Worm (Caenorhabditis elegans) whole organism, L2 larva: Measurements from ENCODE around the gene spp-28.

Source experiments
- alr-1 ChIP-seq: fragments of 150-350 bp; optimal IDR thresholded peaks from 2 replicates; lab custom pipeline; 2014; ENCODE audit warnings: missing biosample characterization, missing genetic modification characterization
- aly-2 ChIP-seq: fragments of 150-350 bp; optimal IDR thresholded peaks from 2 replicates; lab custom pipeline; 2014; ENCODE audit warnings: missing biosample characterization, missing genetic modification characterization
- ama-1 ChIP-seq: fragments of 150-350 bp; optimal IDR thresholded peaks from 2 replicates; lab custom pipeline; 2018; ENCODE audit warnings: inconsistent platforms
- elt-3 ChIP-seq: sonication (generic microtip); optimal IDR thresholded peaks from 2 replicates; lab custom pipeline; 2017; ENCODE audit warnings: missing biosample characterization, missing genetic modification characterization
- fos-1 ChIP-seq: fragments of 150-350 bp; optimal IDR thresholded peaks from 2 replicates; lab custom pipeline; 2014; ENCODE audit warnings: missing biosample characterization, missing genetic modification characterization
- mbf-1 ChIP-seq: sonication (generic microtip); optimal IDR thresholded peaks from 2 replicates; lab custom pipeline; 2017; ENCODE audit warnings: missing biosample characterization, missing genetic modification characterization
- nhr-23 ChIP-seq: fragments of 150-350 bp; optimal IDR thresholded peaks from 2 replicates; lab custom pipeline; 2014; ENCODE audit warnings: missing biosample characterization, missing genetic modification reagents, missing genetic modification characterization
- nhr-237 ChIP-seq: fragments of 150-350 bp; optimal IDR thresholded peaks from 2 replicates; lab custom pipeline; 2014; ENCODE audit warnings: missing biosample characterization, missing genetic modification characterization
- nhr-77 ChIP-seq: fragments of 150-350 bp; optimal IDR thresholded peaks from 2 replicates; lab custom pipeline; 2014; ENCODE audit warnings: missing biosample characterization, missing genetic modification characterization
- skn-1 ChIP-seq: sonication (generic microtip); optimal IDR thresholded peaks from 2 replicates; lab custom pipeline; 2017; ENCODE audit warnings: missing biosample characterization, missing genetic modification characterization
- unc-39 ChIP-seq: fragments of 150-350 bp; optimal IDR thresholded peaks from 2 replicates; lab custom pipeline; 2014; ENCODE audit warnings: missing biosample characterization, missing genetic modification characterization
- unc-62 ChIP-seq: fragments of 150-350 bp; optimal IDR thresholded peaks from 2 replicates; lab custom pipeline; 2014; ENCODE audit warnings: missing biosample characterization, missing genetic modification reagents, missing genetic modification characterization

DNA sequence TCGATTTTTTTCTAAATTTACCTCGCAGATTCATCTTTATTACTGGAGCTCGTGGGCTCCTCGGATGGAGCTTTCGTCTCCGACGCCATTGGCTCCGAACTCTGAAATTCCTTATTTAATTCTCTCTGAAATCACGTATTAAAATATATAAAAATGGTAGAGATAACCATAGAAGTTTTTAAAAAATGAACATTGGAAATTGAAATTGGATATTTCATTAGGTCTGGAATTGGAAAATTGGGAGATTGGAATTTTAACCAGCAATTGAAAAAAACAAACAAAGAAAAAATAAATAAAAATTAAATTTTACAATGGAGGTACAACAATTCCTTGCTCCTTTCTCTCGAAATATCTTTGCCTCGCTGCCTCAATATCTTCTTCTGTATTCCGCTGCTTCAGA, 23.4 kb downstream of the spp-28 start, which contains the start of gene rnf-5:
- TF ChIP-seq elt-3, result no peak
- TF ChIP-seq ama-1 (lab: Kevin White, UChicago), result no peak
- TF ChIP-seq unc-62, result no peak
- no peak for TF ChIP-seq aly-2 (tag; lab: Kevin White, UChicago)
- no peak for TF ChIP-seq nhr-77 (tag; lab: Kevin White, UChicago)
- no peak for TF ChIP-seq skn-1 (tag; lab: Kevin White, UChicago)
- no peak for TF ChIP-seq unc-39
- TF ChIP-seq nhr-237 (tag; lab: Kevin White, UChicago), result no peak
- no peak for TF ChIP-seq alr-1
- no peak for TF ChIP-seq nhr-23
- TF ChIP-seq mbf-1 (tag; lab: Kevin White, UChicago), result no peak
- TF ChIP-seq fos-1 (tag; lab: Kevin White, UChicago), result no peak
